Fruit fly (Drosophila melanogaster) whole organism, embryonic: ENCODE measurements around the gene CtBP.

Experiments
- Ada2b ChIP-seq: fragments of 200-800 bp; sonication (Bioruptor generic); IDR thresholded peaks from 2 replicates; pipeline ENCODE4 v1.3.6; 2022; ENCODE audit warnings: missing biosample characterization, missing genetic modification characterization
- Asciz ChIP-seq: fragments of 200-800 bp; sonication (Bioruptor generic); optimal IDR thresholded peaks from 2 replicates; lab custom pipeline; 2017; ENCODE audit warnings: missing biosample characterization, mild to moderate bottlenecking, missing genetic modification characterization, missing genetic modification reagents
- B-H2 ChIP-seq: fragments of 200-800 bp; sonication (Bioruptor generic); optimal IDR thresholded peaks from 2 replicates; lab custom pipeline; 2018; ENCODE audit warnings: missing biosample characterization, mild to moderate bottlenecking, missing genetic modification characterization
- C15 ChIP-seq: fragments of 200-800 bp; sonication (Bioruptor generic); IDR thresholded peaks from 3 replicates; pipeline ENCODE4 v1.3.6; 2022; ENCODE audit warnings: missing biosample characterization, missing genetic modification characterization
- CG11247 ChIP-seq: fragments of 200-800 bp; sonication (Bioruptor generic); IDR thresholded peaks from 2 replicates; pipeline ENCODE4 v1.3.6; 2022; ENCODE audit warnings: missing biosample characterization, missing genetic modification characterization
- CG12155 ChIP-seq: fragments of 200-800 bp; sonication (Bioruptor generic); optimal IDR thresholded peaks from 3 replicates; lab custom pipeline; 2016; ENCODE audit warnings: missing biosample characterization, missing genetic modification characterization
- CG13424 ChIP-seq: fragments of 200-800 bp; sonication (Bioruptor generic); optimal IDR thresholded peaks from 2 replicates; lab custom pipeline; 2019; ENCODE audit warnings: missing biosample characterization, mild to moderate bottlenecking, missing genetic modification characterization, moderate library complexity
- CG17568 ChIP-seq: fragments of 200-800 bp; sonication (Bioruptor generic); optimal IDR thresholded peaks from 2 replicates; lab custom pipeline; 2018; ENCODE audit warnings: missing biosample characterization, mild to moderate bottlenecking, missing genetic modification characterization, moderate library complexity
- CG2116 ChIP-seq: fragments of 200-800 bp; sonication (Bioruptor generic); optimal IDR thresholded peaks from 3 replicates; lab custom pipeline; 2018; ENCODE audit warnings: missing biosample characterization, mild to moderate bottlenecking, missing genetic modification characterization
- CG31224 ChIP-seq: fragments of 200-800 bp; sonication (Bioruptor generic); IDR thresholded peaks from 2 replicates; pipeline ENCODE4 v1.3.6; 2022; ENCODE audit warnings: missing biosample characterization, missing genetic modification characterization
- CG33557 ChIP-seq: fragments of 200-800 bp; sonication (Bioruptor generic); optimal IDR thresholded peaks from 2 replicates; lab custom pipeline; 2019; ENCODE audit warnings: missing biosample characterization, mild to moderate bottlenecking, missing genetic modification characterization, moderate library complexity
- CG34224 ChIP-seq: fragments of 200-800 bp; sonication (Bioruptor generic); IDR thresholded peaks from 3 replicates; pipeline ENCODE4 v1.3.6; 2022; ENCODE audit warnings: missing biosample characterization, missing genetic modification characterization; ENCODE audit not compliant: partially characterized antibody
- CG34376 ChIP-seq: fragments of 200-800 bp; sonication (Bioruptor generic); optimal IDR thresholded peaks from 2 replicates; lab custom pipeline; 2018; ENCODE audit warnings: missing biosample characterization, mild to moderate bottlenecking, missing genetic modification characterization
- CG4424 ChIP-seq: fragments of 200-800 bp; sonication (Bioruptor generic); optimal IDR thresholded peaks from 3 replicates; lab custom pipeline; 2016; ENCODE audit warnings: missing biosample characterization, missing genetic modification characterization
- CG6272 ChIP-seq: fragments of 200-800 bp; sonication (Bioruptor generic); IDR thresholded peaks from 2 replicates; pipeline ENCODE4 v1.3.6; 2022; ENCODE audit warnings: missing biosample characterization, missing genetic modification characterization
- CG6689 ChIP-seq: fragments of 200-800 bp; sonication (Bioruptor generic); IDR thresholded peaks from 2 replicates; pipeline ENCODE4 v1.3.6; 2022; ENCODE audit warnings: missing biosample characterization, missing genetic modification characterization
- CG8359 ChIP-seq: fragments of 200-800 bp; sonication (Bioruptor generic); optimal IDR thresholded peaks from 2 replicates; lab custom pipeline; 2017; ENCODE audit warnings: missing biosample characterization, mild to moderate bottlenecking, missing genetic modification characterization, borderline replicate concordance
- CG9609 ChIP-seq: fragments of 200-800 bp; sonication (Bioruptor generic); optimal IDR thresholded peaks from 3 replicates; lab custom pipeline; 2016; ENCODE audit warnings: missing biosample characterization, missing genetic modification characterization
- CG9932 ChIP-seq: fragments of 200-800 bp; sonication (Bioruptor generic); IDR thresholded peaks from 2 replicates; pipeline ENCODE4 v1.3.6; 2022; ENCODE audit warnings: missing biosample characterization, missing genetic modification characterization
- CoRest ChIP-seq: fragments of 200-800 bp; sonication (Bioruptor generic); optimal IDR thresholded peaks from 3 replicates; lab custom pipeline; 2018; ENCODE audit warnings: missing biosample characterization, mild to moderate bottlenecking, missing genetic modification characterization, moderate library complexity
- D19A ChIP-seq: fragments of 200-800 bp; optimal IDR thresholded peaks from 3 replicates; lab custom pipeline; 2019; ENCODE audit warnings: missing biosample characterization, mild to moderate bottlenecking, missing genetic modification characterization, moderate library complexity
- Dbx ChIP-seq: fragments of 200-800 bp; sonication (Bioruptor generic); IDR thresholded peaks from 3 replicates; pipeline ENCODE4 v1.3.6; 2022; ENCODE audit warnings: missing biosample characterization, missing genetic modification characterization
- Dip3 ChIP-seq: fragments of 200-800 bp; sonication (Bioruptor generic); optimal IDR thresholded peaks from 3 replicates; lab custom pipeline; 2016; ENCODE audit warnings: missing biosample characterization, missing genetic modification characterization
- Ets65A ChIP-seq: fragments of 200-800 bp; sonication (Bioruptor generic); peaks from one replicate; lab custom pipeline; 2016; ENCODE audit warnings: missing biosample characterization, missing genetic modification characterization
- Hr3 ChIP-seq: fragments of 200-800 bp; sonication (Bioruptor generic); optimal IDR thresholded peaks from 3 replicates; lab custom pipeline; 2016; ENCODE audit warnings: missing biosample characterization, missing genetic modification characterization
- NK7.1 ChIP-seq: fragments of 200-800 bp; sonication (Bioruptor generic); optimal IDR thresholded peaks from 3 replicates; lab custom pipeline; 2016; ENCODE audit warnings: missing biosample characterization, missing genetic modification characterization
- Nf-YC ChIP-seq: fragments of 200-800 bp; optimal IDR thresholded peaks from 3 replicates; lab custom pipeline; 2019; ENCODE audit warnings: missing biosample characterization, mild to moderate bottlenecking, missing genetic modification characterization, moderate library complexity
- Optix ChIP-seq: fragments of 200-800 bp; sonication (Bioruptor generic); IDR thresholded peaks from 3 replicates; pipeline ENCODE4 v1.3.6; 2022; ENCODE audit warnings: missing biosample characterization, missing genetic modification characterization
- Side ChIP-seq: fragments of 200-800 bp; sonication (Bioruptor generic); optimal IDR thresholded peaks from 2 replicates; lab custom pipeline; 2016; ENCODE audit warnings: missing biosample characterization, missing genetic modification characterization
- Xrp1 ChIP-seq: fragments of 200-800 bp; sonication (Bioruptor generic); IDR thresholded peaks from 2 replicates; pipeline ENCODE4 v1.3.6; 2022; ENCODE audit warnings: missing biosample characterization, missing genetic modification characterization
- bbx ChIP-seq: fragments of 200-800 bp; sonication (Bioruptor generic); IDR thresholded peaks from 2 replicates; pipeline ENCODE4 v1.3.6; 2022; ENCODE audit warnings: missing biosample characterization, missing genetic modification characterization; ENCODE audit not compliant: partially characterized antibody
- emc ChIP-seq: fragments of 200-800 bp; sonication (Bioruptor generic); optimal IDR thresholded peaks from 2 replicates; lab custom pipeline; 2016; ENCODE audit warnings: missing biosample characterization, missing genetic modification characterization
- en ChIP-seq: fragments of 200-800 bp; sonication (Bioruptor generic); optimal IDR thresholded peaks from 2 replicates; lab custom pipeline; 2016; ENCODE audit warnings: missing biosample characterization, missing genetic modification characterization
- esg ChIP-seq: fragments of 200-800 bp; sonication (Bioruptor generic); conservative IDR thresholded peaks from 2 replicates; pipeline ENCODE4 v1.3.6; 2022; ENCODE audit warnings: missing biosample characterization, missing genetic modification characterization
- ewg ChIP-seq: fragments of 200-800 bp; sonication (Bioruptor generic); optimal IDR thresholded peaks from 3 replicates; lab custom pipeline; 2017; ENCODE audit warnings: mild to moderate bottlenecking, missing biosample characterization, missing genetic modification reagents, missing genetic modification characterization
- fd96Cb ChIP-seq: fragments of 200-800 bp; sonication (Bioruptor generic); optimal IDR thresholded peaks from 2 replicates; lab custom pipeline; 2018; ENCODE audit warnings: missing biosample characterization, mild to moderate bottlenecking, missing genetic modification characterization, moderate library complexity
- ftz-f1 ChIP-seq: fragments of 200-800 bp; sonication (Bioruptor generic); optimal IDR thresholded peaks from 2 replicates; lab custom pipeline; 2016; ENCODE audit warnings: missing biosample characterization, missing genetic modification characterization
- hkb ChIP-seq, 2 experiments: fragments of 200-800 bp in 1 of 2; fragments of >200 bp in 1 of 2; sonication (Bioruptor generic) in 1 of 2; IDR thresholded peaks in 1 of 2; optimal IDR thresholded peaks in 1 of 2; 2 replicates each; pipeline versions ENCODE4 v1.3.6 to Lab custom; 2017 to 2022; ENCODE audit warnings: missing biosample characterization in 1 of 2, missing genetic modification characterization in 1 of 2
- lbe ChIP-seq: fragments of 200-800 bp; sonication (Bioruptor generic); optimal IDR thresholded peaks from 2 replicates; lab custom pipeline; 2016; ENCODE audit warnings: missing biosample characterization, mild to moderate bottlenecking, missing genetic modification characterization
- mam ChIP-seq: fragments of 200-800 bp; sonication (Bioruptor generic); optimal IDR thresholded peaks from 3 replicates; lab custom pipeline; 2016; ENCODE audit warnings: missing biosample characterization, missing genetic modification characterization
- nom ChIP-seq: fragments of 200-800 bp; sonication (Bioruptor generic); optimal IDR thresholded peaks from 2 replicates; lab custom pipeline; 2017; ENCODE audit warnings: missing biosample characterization, missing genetic modification characterization, mild to moderate bottlenecking, moderate library complexity, missing genetic modification reagents
- phol ChIP-seq: fragments of 200-800 bp; sonication (Bioruptor generic); optimal IDR thresholded peaks from 3 replicates; lab custom pipeline; 2018; ENCODE audit warnings: missing biosample characterization, mild to moderate bottlenecking, missing genetic modification characterization, moderate library complexity
- pum ChIP-seq: fragments of 200-800 bp; sonication (Bioruptor generic); optimal IDR thresholded peaks from 2 replicates; lab custom pipeline; 2016; ENCODE audit warnings: missing biosample characterization, missing genetic modification characterization
- ranshi ChIP-seq: fragments of 200-800 bp; sonication (Bioruptor generic); IDR thresholded peaks from 2 replicates; pipeline ENCODE4 v1.3.6; 2022; ENCODE audit warnings: missing biosample characterization, missing genetic modification characterization
- sqz ChIP-seq: fragments of 200-800 bp; sonication (Bioruptor generic); optimal IDR thresholded peaks from 3 replicates; lab custom pipeline; 2018; ENCODE audit warnings: missing biosample characterization, mild to moderate bottlenecking, missing genetic modification characterization
- tna ChIP-seq: fragments of 200-800 bp; sonication (Bioruptor generic); IDR thresholded peaks from 2 replicates; pipeline ENCODE4 v1.3.6; 2022; ENCODE audit warnings: missing biosample characterization, missing genetic modification characterization; ENCODE audit not compliant: partially characterized antibody
- trem ChIP-seq: fragments of 200-800 bp; optimal IDR thresholded peaks from 3 replicates; lab custom pipeline; 2019; ENCODE audit warnings: missing biosample characterization, mild to moderate bottlenecking, missing genetic modification characterization, moderate library complexity
- ttk ChIP-seq: fragments of 200-800 bp; sonication (Bioruptor generic); IDR thresholded peaks from 2 replicates; pipeline ENCODE4 v2.1.2; 2022; ENCODE audit warnings: missing biosample characterization, missing genetic modification characterization
- tup ChIP-seq: fragments of 200-800 bp; sonication (Bioruptor generic); optimal IDR thresholded peaks from 2 replicates; lab custom pipeline; 2016; ENCODE audit warnings: missing biosample characterization, mild to moderate bottlenecking, missing genetic modification characterization, moderate library complexity
- tx ChIP-seq: fragments of 200-800 bp; sonication (Bioruptor generic); optimal IDR thresholded peaks from 2 replicates; lab custom pipeline; 2016; ENCODE audit warnings: missing biosample characterization, missing genetic modification characterization
- usp ChIP-seq: fragments of >200 bp; optimal IDR thresholded peaks from 2 replicates; lab custom pipeline; 2017; ENCODE audit warnings: missing biosample characterization, missing genetic modification characterization

Gene CtBP

DNA sequence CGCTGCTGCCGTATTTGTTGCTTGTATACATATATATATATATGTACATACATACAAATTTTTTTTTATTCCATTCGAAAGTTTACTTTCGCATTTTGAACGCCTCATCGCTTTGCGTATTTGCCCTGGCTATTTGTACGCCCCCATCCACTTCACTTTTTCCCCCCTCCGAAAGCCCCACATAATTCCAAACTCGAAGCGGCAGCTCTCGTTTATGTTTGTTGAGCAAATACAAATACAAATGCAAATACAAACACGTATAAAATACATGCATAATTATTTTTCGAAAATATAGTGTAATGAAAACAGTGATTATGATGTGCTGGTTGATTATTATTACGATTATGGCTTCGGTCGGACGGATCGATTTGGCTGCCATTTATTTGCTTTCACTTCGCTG is 56.6 kb downstream of the CtBP start (continued):
- TF ChIP-seq Ada2b (no peak), CG34224 (GFP tag; lab: Robert Waterston, UW) (no peak), Optix (peak; percentile 42; the same call in 1 of the 3 replicates), en (GFP tag; lab: Kevin White, UChicago) (peak; percentile 73), tna (GFP tag; lab: Robert Waterston, UW) (no peak), Side (peak; percentile 73), Ets65A (GFP tag; lab: Kevin White, UChicago) (no peak), CG4424 (GFP tag; lab: Kevin White, UChicago) (peak; percentile 78), phol (tag; lab: Kevin White, UChicago) (peak; percentile 78), tx (peak; percentile 21), ftz-f1 (GFP tag; lab: Kevin White, UChicago) (no peak), sqz (GFP tag; lab: Kevin White, UChicago) (peak; percentile 93), fd96Cb (tag; lab: Kevin White, UChicago) (peak; percentile 90), B-H2 (GFP tag; lab: Kevin White, UChicago) (no peak), CG12155 (GFP tag; lab: Kevin White, UChicago) (peak; percentile 62), Asciz (GFP tag; lab: Kevin White, UChicago) (peak; percentile 99), CG33557 (GFP tag; lab: Kevin White, UChicago) (peak; percentile 92), CG8359 (GFP tag; lab: Kevin White, UChicago) (peak; percentile 92), CG11247 (GFP tag; lab: Robert Waterston, UW) (peak; percentile 64), hkb (optimal IDR thresholded peaks at IDR 0.05; lab: Kevin White, UChicago) (no peak), hkb (GFP tag; IDR thresholded peaks at IDR 0.05; lab: Robert Waterston, UW) (peak; percentile 90), Xrp1 (GFP tag; lab: Robert Waterston, UW) (peak; percentile 83), CG9932 (no peak), tup (GFP tag; lab: Kevin White, UChicago) (peak; percentile 57), CG9609 (GFP tag; lab: Kevin White, UChicago) (peak; percentile 46), mam (GFP tag; lab: Kevin White, UChicago) (peak; percentile 26), ranshi (peak; percentile 77), usp (GFP tag; lab: Kevin White, UChicago) (no peak), D19A (peak; percentile 82), emc (GFP tag; lab: Kevin White, UChicago) (no peak), CG2116 (GFP tag; lab: Kevin White, UChicago) (peak; percentile 67), C15 (GFP tag; lab: Robert Waterston, UW) (no peak), Nf-YC (tag; lab: Kevin White, UChicago) (peak; percentile 69), trem (tag; lab: Kevin White, UChicago) (peak; percentile 87), CG34376 (GFP tag; lab: Kevin White, UChicago) (no peak), esg (no peak), CG31224 (0 out of 2 replicates have a peak, but pooled peaks have one; percentile 16), NK7.1 (peak; percentile 62), CG13424 (tag; lab: Kevin White, UChicago) (peak; percentile 78), CG6689 (GFP tag; lab: Robert Waterston, UW) (peak; percentile 58), Dbx (GFP tag; lab: Robert Waterston, UW) (0 out of 3 replicates have a peak, but pooled peaks have one; percentile 36), CG17568 (GFP tag; lab: Kevin White, UChicago) (peak; percentile 91), Dip3 (no peak), pum (GFP tag; lab: Kevin White, UChicago) (peak; percentile 71), nom (GFP tag; lab: Kevin White, UChicago) (no peak), ttk (GFP tag; lab: Robert Waterston, UW) (peak; percentile 55; the same call in 1 of the 2 replicates), ewg (peak; percentile 85), lbe (no peak), Hr3 (peak; percentile 58), CG6272 (GFP tag; lab: Robert Waterston, UW) (no peak), bbx (GFP tag; lab: Robert Waterston, UW) (no peak), CoRest (tag; lab: Kevin White, UChicago) (peak; percentile 86)
